Fruit fly (Drosophila melanogaster) whole organism, pupa: Measurements from ENCODE around the gene Prosalpha4.
A peak's percentile ranks its signal among the peaks of the same experiment; 100 is the strongest.

Source experiments
- CG10348 ChIP-seq: fragments of 200-800 bp; sonication (Bioruptor generic); IDR thresholded peaks from 2 replicates; pipeline ENCODE4 v1.3.6; 2022; ENCODE audit warnings: missing biosample characterization, missing genetic modification characterization
- CG12605 ChIP-seq: fragments of 200-800 bp; sonication (Bioruptor generic); IDR thresholded peaks from 2 replicates; pipeline ENCODE4 v1.3.6; 2022; ENCODE audit warnings: missing biosample characterization, missing genetic modification characterization
- CG13204 ChIP-seq: fragments of 200-800 bp; sonication (Bioruptor generic); optimal IDR thresholded peaks from 2 replicates; lab custom pipeline; 2018; ENCODE audit warnings: missing biosample characterization, mild to moderate bottlenecking, missing genetic modification characterization, moderate library complexity
- CG14655 ChIP-seq: fragments of 200-800 bp; sonication (Bioruptor generic); optimal IDR thresholded peaks from 3 replicates; lab custom pipeline; 2017; ENCODE audit warnings: mild to moderate bottlenecking, missing biosample characterization, missing genetic modification reagents, missing genetic modification characterization
- CG15710 ChIP-seq: fragments of 200-800 bp; sonication (Bioruptor generic); optimal IDR thresholded peaks from 2 replicates; lab custom pipeline; 2018; ENCODE audit warnings: missing biosample characterization, mild to moderate bottlenecking, missing genetic modification characterization, moderate library complexity
- CG17806 ChIP-seq: fragments of 200-800 bp; sonication (Bioruptor generic); optimal IDR thresholded peaks from 2 replicates; lab custom pipeline; 2018; ENCODE audit warnings: missing biosample characterization, mild to moderate bottlenecking, missing genetic modification characterization, moderate library complexity
- CG32121 ChIP-seq: fragments of 200-800 bp; sonication (Bioruptor generic); IDR thresholded peaks from 2 replicates; pipeline ENCODE4 v1.3.6; 2022; ENCODE audit warnings: missing biosample characterization, missing genetic modification characterization
- CG34367 ChIP-seq: fragments of 200-800 bp; sonication (Bioruptor generic); optimal IDR thresholded peaks from 2 replicates; lab custom pipeline; 2018; ENCODE audit warnings: missing biosample characterization, mild to moderate bottlenecking, missing genetic modification characterization
- CG4496 ChIP-seq: fragments of 200-800 bp; sonication (Bioruptor generic); IDR thresholded peaks from 3 replicates; pipeline ENCODE4 v1.3.6; 2022; ENCODE audit warnings: missing biosample characterization, missing genetic modification characterization
- CG8159 ChIP-seq: fragments of 200-800 bp; sonication (Bioruptor generic); optimal IDR thresholded peaks from 3 replicates; lab custom pipeline; 2018; ENCODE audit warnings: missing biosample characterization, mild to moderate bottlenecking, missing genetic modification characterization, moderate library complexity
- CG8301 ChIP-seq: fragments of 200-800 bp; sonication (Bioruptor generic); optimal IDR thresholded peaks from 2 replicates; lab custom pipeline; 2018; ENCODE audit warnings: missing biosample characterization, mild to moderate bottlenecking, missing genetic modification characterization
- CG9948 ChIP-seq: fragments of 200-800 bp; sonication (Bioruptor generic); optimal IDR thresholded peaks from 2 replicates; lab custom pipeline; 2018; ENCODE audit warnings: missing biosample characterization, mild to moderate bottlenecking, missing genetic modification characterization, moderate library complexity
- D1 ChIP-seq: fragments of 200-800 bp; sonication (Bioruptor generic); optimal IDR thresholded peaks from 2 replicates; lab custom pipeline; 2018; ENCODE audit warnings: missing biosample characterization, mild to moderate bottlenecking, missing genetic modification characterization, moderate library complexity
- EcR ChIP-seq: fragments of 200-800 bp; sonication (Bioruptor generic); optimal IDR thresholded peaks from 3 replicates; lab custom pipeline; 2019; ENCODE audit warnings: missing biosample characterization, missing genetic modification characterization, mild to moderate bottlenecking, moderate library complexity, missing genetic modification reagents
- Ets98B ChIP-seq: fragments of 200-800 bp; sonication (Bioruptor generic); IDR thresholded peaks from 2 replicates; pipeline ENCODE4 v1.3.6; 2022; ENCODE audit warnings: missing biosample characterization, missing genetic modification characterization
- Pif1A ChIP-seq: fragments of 200-800 bp; sonication (Bioruptor generic); optimal IDR thresholded peaks from 3 replicates; lab custom pipeline; 2016; ENCODE audit warnings: missing biosample characterization, missing genetic modification characterization
- Pif1B ChIP-seq: fragments of 200-800 bp; sonication (Bioruptor generic); optimal IDR thresholded peaks from 3 replicates; lab custom pipeline; 2016; ENCODE audit warnings: missing biosample characterization, missing genetic modification characterization
- Snoo ChIP-seq: fragments of 200-800 bp; sonication (Bioruptor generic); optimal IDR thresholded peaks from 3 replicates; lab custom pipeline; 2017; ENCODE audit warnings: missing biosample characterization, mild to moderate bottlenecking, missing genetic modification characterization, inconsistent platforms
- fd96Ca ChIP-seq: fragments of 200-800 bp; sonication (Bioruptor generic); IDR thresholded peaks from 3 replicates; pipeline ENCODE4 v1.3.6; 2022; ENCODE audit warnings: missing biosample characterization, missing genetic modification characterization
- gl ChIP-seq: fragments of 200-800 bp; sonication (Bioruptor generic); optimal IDR thresholded peaks from 2 replicates; lab custom pipeline; 2018; ENCODE audit warnings: missing biosample characterization, mild to moderate bottlenecking, missing genetic modification characterization
- rn ChIP-seq: fragments of 200-800 bp; sonication (Bioruptor generic); IDR thresholded peaks from 2 replicates; pipeline ENCODE4 v1.3.6; 2022; ENCODE audit warnings: missing biosample characterization, missing genetic modification characterization

The Prosalpha4 gene

DNA sequence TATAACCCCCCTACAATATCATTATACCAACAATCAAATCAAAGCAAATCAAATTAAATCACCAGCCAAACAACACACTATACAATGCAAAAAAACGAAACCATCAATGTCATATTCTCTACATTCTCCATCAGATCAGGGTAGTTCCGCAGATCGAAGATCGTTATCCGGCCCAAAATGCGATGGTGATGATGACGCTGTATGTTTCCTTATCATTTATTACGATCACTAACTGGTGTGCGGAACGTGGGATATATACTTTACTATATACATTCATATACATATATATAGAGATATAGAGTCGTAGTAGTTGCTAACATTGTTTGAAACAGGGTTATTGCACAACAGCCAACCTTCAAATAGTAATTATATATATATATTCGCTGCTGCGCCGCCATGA is 5.2 kb downstream of the Prosalpha4 start:
- TF ChIP-seq Snoo (no peak), Pif1B (GFP tag; lab: Kevin White, UChicago) (no peak), CG12605 (no peak), CG10348 (GFP tag; lab: Robert Waterston, UW) (no peak), EcR (GFP tag; lab: Kevin White, UChicago) (no peak), CG14655 (GFP tag; lab: Kevin White, UChicago) (no peak), CG9948 (no peak), Pif1A (no peak)
- TF ChIP-seq, all 21 proteins: peak for 0

- peak; percentile 16 for TF ChIP-seq EcR (GFP tag; lab: Kevin White, UChicago)
- no peak for TF ChIP-seq gl (tag; lab: Kevin White, UChicago)
- no peak for TF ChIP-seq D1
These were observed 5.9 kb downstream of the Prosalpha4 start for dm6 chrX:16281717-16282529.

dm6 chrX:16285186-16285585 is 9.1 kb downstream of the Prosalpha4 start:
- TF ChIP-seq CG4496 (GFP tag; lab: Robert Waterston, UW) (peak; percentile 35; the same call in 2 of the 3 replicates), Snoo (peak; percentile 0), gl (tag; lab: Kevin White, UChicago) (no peak)

DNA sequence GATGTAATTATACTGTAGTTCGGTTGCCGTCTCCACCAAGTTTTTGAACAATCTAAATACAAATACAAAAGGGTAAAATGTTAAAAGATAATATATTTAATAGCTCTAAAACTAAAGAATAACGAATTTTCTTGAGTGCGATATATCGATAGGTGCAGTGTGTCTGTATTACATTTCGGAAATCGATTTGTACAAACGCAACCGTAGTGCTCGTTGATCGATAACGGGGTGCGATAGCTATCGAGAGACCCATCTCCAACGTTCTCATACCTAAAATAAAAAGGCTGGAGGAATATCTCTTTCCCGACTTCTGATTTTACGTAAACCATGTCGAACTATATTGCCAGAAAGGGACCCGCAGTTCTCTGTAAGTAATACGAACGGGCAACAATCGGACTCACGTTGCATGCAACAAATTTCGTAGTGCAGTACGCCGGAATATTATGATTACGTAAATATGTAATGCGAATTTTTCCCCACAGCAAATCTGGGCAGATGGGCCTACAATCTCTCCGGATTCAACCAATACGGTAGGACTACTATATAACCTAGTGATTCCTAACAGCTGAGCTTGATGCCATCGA is 10.1 kb downstream of the Prosalpha4 start, which contains the start of gene UQCR-14:
Gene UQCR-14 (plus strand): TSS at position 206 of the 584 bp plus-strand sequence.
- TF ChIP-seq Ets98B (0 out of 2 replicates have a peak, but pooled peaks have one; percentile 9), CG13204 (GFP tag; lab: Kevin White, UChicago) (no peak), CG12605 (no peak), CG15710 (tag; lab: Kevin White, UChicago) (no peak), CG8301 (tag; lab: Kevin White, UChicago) (no peak), CG14655 (GFP tag; lab: Kevin White, UChicago) (no peak)
- TF ChIP-seq, all 21 proteins: peak for 1

DNA sequence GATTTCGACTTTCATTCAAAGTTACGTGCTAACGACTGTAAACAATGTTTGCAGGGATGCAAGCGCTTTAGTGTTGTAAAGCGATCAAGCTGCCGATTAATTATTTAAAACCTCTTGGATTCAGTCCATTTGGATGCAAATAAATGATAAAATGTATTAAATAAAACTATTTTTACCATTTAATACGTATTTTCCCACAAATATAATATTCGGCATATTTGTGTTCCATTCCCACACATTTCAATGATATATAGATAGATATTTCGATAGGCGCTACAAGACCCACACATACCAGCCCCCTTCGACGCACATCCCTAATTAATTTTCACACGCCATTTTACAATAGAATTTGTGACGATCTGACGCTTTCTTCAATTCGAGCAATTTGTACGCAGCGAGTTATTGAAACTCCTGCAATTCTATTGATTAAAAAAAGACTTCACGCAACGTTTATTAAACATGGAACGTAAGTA is 12.5 kb downstream of the Prosalpha4 start, which contains the start of the genes CG32576 and caz:
Gene CG32576 (minus strand): TSS at position 42 of the 473 bp plus-strand sequence.
Gene caz (plus strand): TSS at position 319 of the 473 bp plus-strand sequence.
- TF ChIP-seq CG15710 (tag; lab: Kevin White, UChicago) (peak; percentile 10), CG13204 (GFP tag; lab: Kevin White, UChicago) (no peak)

DNA sequence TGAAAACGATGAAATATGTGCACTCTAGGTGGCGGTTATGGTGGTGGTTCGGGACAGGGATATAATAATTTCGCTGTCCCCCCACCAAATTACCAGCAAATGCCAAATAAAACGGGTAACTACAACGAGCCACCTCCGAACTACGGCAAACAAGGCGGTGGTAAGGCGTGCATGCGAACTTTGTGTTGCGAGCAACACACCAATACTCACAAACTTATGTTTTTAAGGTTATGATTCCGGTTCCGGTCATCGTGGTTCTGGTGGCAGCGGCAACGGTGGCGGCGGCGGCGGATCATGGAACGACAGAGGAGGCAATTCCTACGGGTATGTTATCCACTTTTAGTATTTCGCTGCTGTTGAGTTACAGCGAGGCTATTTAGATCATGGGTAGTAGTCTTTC is 12.9 kb downstream of the Prosalpha4 start:
- TF ChIP-seq CG10348 (GFP tag; lab: Robert Waterston, UW) = no peak
- no peak for TF ChIP-seq CG17806 (tag; lab: Kevin White, UChicago)
- TF ChIP-seq CG32121 (GFP tag; lab: Robert Waterston, UW) = no peak
- no peak for TF ChIP-seq EcR (GFP tag; lab: Kevin White, UChicago)
- TF ChIP-seq Pif1A = no peak

DNA sequence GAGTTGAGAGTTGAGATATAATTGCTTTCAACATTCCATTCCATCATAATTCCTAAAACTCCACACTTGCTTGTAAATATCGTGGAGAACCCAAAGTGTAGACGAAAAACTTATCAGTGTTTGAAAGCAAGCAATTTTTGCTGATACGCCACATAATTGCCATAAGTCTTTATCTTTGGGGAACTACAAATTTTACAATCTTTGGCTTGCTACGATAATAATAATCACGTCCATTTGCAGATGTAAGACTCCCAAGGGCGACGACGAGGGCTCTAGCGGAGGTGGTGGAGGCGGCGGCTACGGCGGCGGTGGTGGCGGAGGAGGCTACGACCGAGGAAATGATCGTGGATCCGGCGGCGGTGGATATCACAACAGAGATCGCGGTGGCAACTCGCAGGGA is 16.6 kb downstream of the Prosalpha4 start:
- no peak for TF ChIP-seq CG9948
- TF ChIP-seq gl (tag; lab: Kevin White, UChicago) = no peak

DNA sequence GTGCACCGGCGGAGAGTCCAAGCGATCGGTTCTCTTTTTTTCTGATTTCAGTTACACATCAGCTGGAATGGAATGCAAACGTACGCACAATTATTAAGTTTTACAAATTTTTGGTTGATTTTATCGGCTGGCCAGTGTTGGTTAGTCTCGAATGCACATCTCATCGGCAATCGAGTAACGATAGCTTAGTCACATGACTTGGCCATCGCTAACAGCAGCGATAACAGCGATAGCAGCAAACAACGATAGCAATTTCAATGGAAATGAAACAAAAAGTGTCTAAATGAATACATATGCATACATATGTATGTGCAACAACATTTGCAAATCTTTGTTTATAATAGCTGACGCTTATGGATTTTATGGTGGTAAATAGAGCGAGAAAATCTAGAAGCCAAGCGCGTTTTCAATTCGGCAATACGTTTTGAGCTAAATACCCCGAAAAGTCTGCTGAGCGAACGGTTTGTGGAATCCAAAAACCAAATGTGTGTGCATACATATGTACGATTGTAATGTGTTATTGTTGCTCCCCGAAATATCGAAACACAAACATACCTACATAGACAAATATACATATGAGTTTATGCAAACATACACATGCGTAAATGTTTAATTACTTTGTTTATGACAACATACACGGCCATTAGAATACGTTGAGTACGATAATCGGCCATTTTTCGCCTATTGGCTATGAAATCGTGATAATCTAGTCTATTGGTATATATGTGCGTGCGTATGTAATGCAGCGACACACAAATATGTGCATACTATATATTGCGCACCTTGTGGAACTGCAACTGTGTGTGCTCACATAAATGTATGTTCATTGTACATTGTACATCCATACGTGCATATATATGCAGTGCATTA is 20.6 kb downstream of the Prosalpha4 start, which contains the start of gene CG3632:
Gene CG3632 (plus strand): TSS at position 249 of the 870 bp plus-strand sequence.
- TF ChIP-seq gl (tag; lab: Kevin White, UChicago) (no peak), CG8159 (tag; lab: Kevin White, UChicago) (no peak), CG32121 (GFP tag; lab: Robert Waterston, UW) (0 out of 2 replicates have a peak, but pooled peaks have one; percentile 27), CG4496 (GFP tag; lab: Robert Waterston, UW) (peak; percentile 66; the same call in 2 of the 3 replicates), CG8301 (tag; lab: Kevin White, UChicago) (no peak), CG15710 (tag; lab: Kevin White, UChicago) (no peak), CG14655 (GFP tag; lab: Kevin White, UChicago) (no peak), Ets98B (no peak; the same call in 1 of the 2 replicates), rn (GFP tag; lab: Robert Waterston, UW) (no peak), CG34367 (tag; lab: Kevin White, UChicago) (no peak), CG10348 (GFP tag; lab: Robert Waterston, UW) (no peak), CG17806 (tag; lab: Kevin White, UChicago) (no peak), CG12605 (no peak), CG13204 (GFP tag; lab: Kevin White, UChicago) (no peak), CG9948 (no peak), Snoo (no peak), EcR (GFP tag; lab: Kevin White, UChicago) (no peak), fd96Ca (GFP tag; lab: Robert Waterston, UW) (no peak), Pif1B (GFP tag; lab: Kevin White, UChicago) (peak; percentile 23), Pif1A (no peak), D1 (no peak)
- TF ChIP-seq, all 21 proteins: peak for 3
